Fruit fly (Drosophila melanogaster) whole organism, embryonic: Measurements from ENCODE around the gene Rpp14b.
A peak's percentile ranks its signal among the peaks of the same experiment; 100 is the strongest.

Experiments used
- Bgb ChIP-seq: fragments of 200-800 bp; sonication (Bioruptor generic); IDR thresholded peaks from 2 replicates; pipeline ENCODE4 v1.3.6; 2022; ENCODE audit warnings: missing biosample characterization, missing genetic modification characterization; ENCODE audit not compliant: partially characterized antibody
- CG11504 ChIP-seq: fragments of 200-800 bp; sonication (Bioruptor generic); optimal IDR thresholded peaks from 3 replicates; lab custom pipeline; 2019; ENCODE audit warnings: missing biosample characterization, mild to moderate bottlenecking, missing genetic modification characterization, moderate library complexity
- CG11560 ChIP-seq: fragments of 200-800 bp; sonication (Bioruptor generic); IDR thresholded peaks from 3 replicates; pipeline ENCODE4 v1.3.6; 2022; ENCODE audit warnings: missing biosample characterization, missing genetic modification characterization
- CG13894 ChIP-seq: fragments of 200-800 bp; sonication (Bioruptor generic); optimal IDR thresholded peaks from 3 replicates; lab custom pipeline; 2018; ENCODE audit warnings: missing biosample characterization, mild to moderate bottlenecking, missing genetic modification characterization, moderate library complexity
- CG14014 ChIP-seq: fragments of 200-800 bp; sonication (Bioruptor generic); IDR thresholded peaks from 2 replicates; pipeline ENCODE4 v1.3.6; 2022; ENCODE audit warnings: missing biosample characterization, missing genetic modification characterization
- CG18262 ChIP-seq: fragments of 200-800 bp; optimal IDR thresholded peaks from 3 replicates; lab custom pipeline; 2019; ENCODE audit warnings: missing biosample characterization, mild to moderate bottlenecking, missing genetic modification characterization, moderate library complexity
- CG2678 ChIP-seq: fragments of 200-800 bp; sonication (Bioruptor generic); optimal IDR thresholded peaks from 3 replicates; lab custom pipeline; 2019; ENCODE audit warnings: missing biosample characterization, mild to moderate bottlenecking, missing genetic modification characterization, moderate library complexity
- CG31441 ChIP-seq: fragments of 200-800 bp; sonication (Bioruptor generic); IDR thresholded peaks from 2 replicates; pipeline ENCODE4 v1.3.6; 2022; ENCODE audit warnings: missing biosample characterization, missing genetic modification characterization
- CG3163 ChIP-seq: fragments of 200-800 bp; sonication (Bioruptor generic); optimal IDR thresholded peaks from 3 replicates; lab custom pipeline; 2016; ENCODE audit warnings: missing biosample characterization, missing genetic modification characterization
- CG3995 ChIP-seq: fragments of 200-800 bp; sonication (Bioruptor generic); optimal IDR thresholded peaks from 3 replicates; lab custom pipeline; 2016; ENCODE audit warnings: missing biosample characterization, missing genetic modification characterization
- CG42726 ChIP-seq: fragments of 200-800 bp; sonication (Bioruptor generic); IDR thresholded peaks from 2 replicates; pipeline ENCODE4 v1.3.6; 2022; ENCODE audit warnings: missing biosample characterization, missing genetic modification characterization; ENCODE audit not compliant: partially characterized antibody
- CG6791 ChIP-seq: fragments of 200-800 bp; sonication (Bioruptor generic); IDR thresholded peaks from 3 replicates; pipeline ENCODE4 v1.3.6; 2022; ENCODE audit warnings: missing biosample characterization, missing genetic modification characterization; ENCODE audit not compliant: partially characterized antibody
- CG9215 ChIP-seq: fragments of 200-800 bp; sonication (Bioruptor generic); IDR thresholded peaks from 2 replicates; pipeline ENCODE4 v1.3.6; 2022; ENCODE audit warnings: missing biosample characterization, missing genetic modification characterization
- Deaf1 ChIP-seq: fragments of 200-800 bp; optimal IDR thresholded peaks from 3 replicates; lab custom pipeline; 2019; ENCODE audit warnings: missing biosample characterization, mild to moderate bottlenecking, missing genetic modification characterization, moderate library complexity
- Ets65A ChIP-seq: fragments of 200-800 bp; sonication (Bioruptor generic); peaks from one replicate; lab custom pipeline; 2016; ENCODE audit warnings: missing biosample characterization, missing genetic modification characterization
- HLH4C ChIP-seq: fragments of 200-800 bp; sonication (Bioruptor generic); IDR thresholded peaks from 3 replicates; pipeline ENCODE4 v1.3.6; 2022; ENCODE audit warnings: missing biosample characterization, missing genetic modification characterization; ENCODE audit not compliant: partially characterized antibody
- Hey ChIP-seq: fragments of 200-800 bp; sonication (Bioruptor generic); optimal IDR thresholded peaks from 3 replicates; lab custom pipeline; 2018; ENCODE audit warnings: missing biosample characterization, mild to moderate bottlenecking, missing genetic modification characterization
- Myb ChIP-seq: fragments of 200-800 bp; sonication (Bioruptor generic); optimal IDR thresholded peaks from 2 replicates; lab custom pipeline; 2016; ENCODE audit warnings: missing biosample characterization, missing genetic modification characterization
- NC2β ChIP-seq: fragments of 200-800 bp; sonication (Bioruptor generic); optimal IDR thresholded peaks from 2 replicates; lab custom pipeline; 2016; ENCODE audit warnings: missing biosample characterization, missing genetic modification characterization
- Pdp1 ChIP-seq, 2 experiments: fragments of 200-800 bp; sonication (Bioruptor generic); optimal IDR thresholded peaks; 3 replicates each; lab custom pipeline; 2016; ENCODE audit warnings: missing biosample characterization in 2 of 2, missing genetic modification characterization in 2 of 2, mild to moderate bottlenecking in 1 of 2, moderate library complexity in 1 of 2
- Rfx ChIP-seq: fragments of 200-800 bp; sonication (Bioruptor generic); IDR thresholded peaks from 2 replicates; pipeline ENCODE4 v1.3.6; 2022; ENCODE audit warnings: missing biosample characterization, missing genetic modification characterization
- Rx ChIP-seq: fragments of 200-800 bp; sonication (Bioruptor generic); IDR thresholded peaks from 2 replicates; pipeline ENCODE4 v1.3.6; 2022; ENCODE audit warnings: missing biosample characterization, missing genetic modification characterization
- Trl ChIP-seq, 3 experiments: fragments of >200 bp in 2 of 3; fragments of 200-800 bp in 1 of 3; sonication (Bioruptor generic) in 1 of 3; optimal IDR thresholded peaks; 2 replicates in 1 of 3; 3 replicates in 2 of 3; lab custom pipeline; 2016 to 2017; ENCODE audit warnings: missing biosample characterization in 1 of 3, missing genetic modification characterization in 1 of 3
- abd-A ChIP-seq: fragments of 200-800 bp; sonication (Bioruptor generic); optimal IDR thresholded peaks from 3 replicates; lab custom pipeline; 2019; ENCODE audit warnings: missing biosample characterization, mild to moderate bottlenecking, missing genetic modification characterization, moderate library complexity
- bsh ChIP-seq, 2 experiments: fragments of 200-800 bp; sonication (Bioruptor generic); optimal IDR thresholded peaks; 2 replicates each; lab custom pipeline; 2017 to 2018; ENCODE audit warnings: mild to moderate bottlenecking in 2 of 2, missing biosample characterization in 2 of 2, missing genetic modification characterization in 2 of 2, moderate library complexity in 1 of 2
- cg ChIP-seq: fragments of 200-800 bp; sonication (Bioruptor generic); optimal IDR thresholded peaks from 3 replicates; lab custom pipeline; 2019; ENCODE audit warnings: missing biosample characterization, mild to moderate bottlenecking, missing genetic modification characterization, moderate library complexity
- ci ChIP-seq: fragments of 200-800 bp; sonication (Bioruptor generic); IDR thresholded peaks from 3 replicates; pipeline ENCODE4 v1.3.6; 2022; ENCODE audit warnings: missing biosample characterization, missing genetic modification characterization
- crol ChIP-seq: fragments of 200-800 bp; sonication (Bioruptor generic); IDR thresholded peaks from 2 replicates; pipeline ENCODE4 v1.3.6; 2022; ENCODE audit warnings: missing biosample characterization, missing genetic modification characterization
- cwo ChIP-seq: fragments of 200-800 bp; sonication (Bioruptor generic); optimal IDR thresholded peaks from 3 replicates; lab custom pipeline; 2017; ENCODE audit warnings: missing biosample characterization, missing genetic modification characterization, mild to moderate bottlenecking, moderate library complexity, missing genetic modification reagents
- ewg ChIP-seq: fragments of 200-800 bp; sonication (Bioruptor generic); optimal IDR thresholded peaks from 3 replicates; lab custom pipeline; 2017; ENCODE audit warnings: mild to moderate bottlenecking, missing biosample characterization, missing genetic modification reagents, missing genetic modification characterization
- gcm2 ChIP-seq: fragments of 200-800 bp; sonication (Bioruptor generic); optimal IDR thresholded peaks from 2 replicates; lab custom pipeline; 2016; ENCODE audit warnings: missing biosample characterization, missing genetic modification characterization
- gem ChIP-seq: fragments of 200-800 bp; sonication (Bioruptor generic); optimal IDR thresholded peaks from 2 replicates; lab custom pipeline; 2019; ENCODE audit warnings: missing biosample characterization, mild to moderate bottlenecking, missing genetic modification characterization, moderate library complexity
- ind ChIP-seq: fragments of 200-800 bp; sonication (Bioruptor generic); optimal IDR thresholded peaks from 3 replicates; lab custom pipeline; 2016; ENCODE audit warnings: missing biosample characterization, missing genetic modification characterization
- mam ChIP-seq: fragments of 200-800 bp; sonication (Bioruptor generic); optimal IDR thresholded peaks from 3 replicates; lab custom pipeline; 2016; ENCODE audit warnings: missing biosample characterization, missing genetic modification characterization
- nom ChIP-seq: fragments of 200-800 bp; sonication (Bioruptor generic); optimal IDR thresholded peaks from 2 replicates; lab custom pipeline; 2017; ENCODE audit warnings: missing biosample characterization, missing genetic modification characterization, mild to moderate bottlenecking, moderate library complexity, missing genetic modification reagents
- odd ChIP-seq: fragments of 200-800 bp; sonication (Bioruptor generic); optimal IDR thresholded peaks from 2 replicates; lab custom pipeline; 2017; ENCODE audit warnings: missing biosample characterization, mild to moderate bottlenecking, missing genetic modification characterization
- pnt ChIP-seq: fragments of 200-800 bp; sonication (Bioruptor generic); optimal IDR thresholded peaks from 3 replicates; lab custom pipeline; 2016; ENCODE audit warnings: missing biosample characterization, missing genetic modification characterization
- scrt ChIP-seq: fragments of 200-800 bp; sonication (Bioruptor generic); optimal IDR thresholded peaks from 2 replicates; lab custom pipeline; 2018; ENCODE audit warnings: missing biosample characterization, mild to moderate bottlenecking, missing genetic modification characterization, moderate library complexity
- sd ChIP-seq: fragments of 200-800 bp; sonication (Bioruptor generic); optimal IDR thresholded peaks from 3 replicates; lab custom pipeline; 2018; ENCODE audit warnings: missing biosample characterization, mild to moderate bottlenecking, missing genetic modification characterization, moderate library complexity
- sens ChIP-seq: fragments of 200-800 bp; sonication (Bioruptor generic); peaks from one replicate; lab custom pipeline; 2016; ENCODE audit warnings: missing biosample characterization, missing genetic modification characterization
- tgo ChIP-seq: fragments of 200-800 bp; sonication (Bioruptor generic); IDR thresholded peaks from 3 replicates; pipeline ENCODE4 v1.3.6; 2022; ENCODE audit warnings: missing biosample characterization, missing genetic modification characterization
- unpg ChIP-seq: fragments of 200-800 bp; sonication (Bioruptor generic); optimal IDR thresholded peaks from 3 replicates; lab custom pipeline; 2018; ENCODE audit warnings: missing biosample characterization, mild to moderate bottlenecking, missing genetic modification characterization, moderate library complexity
- yki ChIP-seq: fragments of >200 bp; optimal IDR thresholded peaks from 3 replicates; lab custom pipeline; 2018
- z ChIP-seq: fragments of 200-800 bp; sonication (Bioruptor generic); IDR thresholded peaks from 3 replicates; pipeline ENCODE4 v1.3.6; 2022; ENCODE audit warnings: missing biosample characterization, missing genetic modification characterization
- zen2 ChIP-seq: fragments of 200-800 bp; sonication (Bioruptor generic); IDR thresholded peaks from 3 replicates; pipeline ENCODE4 v1.3.6; 2022; ENCODE audit warnings: missing biosample characterization, missing genetic modification characterization; ENCODE audit not compliant: partially characterized antibody

Rpp14b gene

dm6 chr3R:30083215-30083614 is 27.5 kb downstream of the Rpp14b start (continued):
- TF ChIP-seq tgo (GFP tag; lab: Robert Waterston, UW), result 0 out of 3 replicates have a peak, but pooled peaks have one; percentile 16
- no peak for TF ChIP-seq Rx (GFP tag; lab: Robert Waterston, UW)
- 0 out of 2 replicates have a peak, but pooled peaks have one; percentile 17 for TF ChIP-seq CG31441
- no peak for TF ChIP-seq CG14014 (GFP tag; lab: Robert Waterston, UW)
- 0 out of 2 replicates have a peak, but pooled peaks have one; percentile 15 for TF ChIP-seq Rfx
- peak; percentile 16 for TF ChIP-seq ind (GFP tag; lab: Kevin White, UChicago)
- TF ChIP-seq CG2678 (tag; lab: Kevin White, UChicago), result peak; percentile 35
- TF ChIP-seq bsh (GFP tag; optimal IDR thresholded peaks at IDR 0.05; lab: Kevin White, UChicago), result peak in 1 of 2 experiments; percentile 35
- TF ChIP-seq CG18262 (tag; lab: Kevin White, UChicago), result peak; percentile 6
- peak; percentile 83 for TF ChIP-seq sens
- no peak for TF ChIP-seq CG3995

dm6 chr3R:30084137-30084536 is 28.4 kb downstream of the Rpp14b start:
- TF ChIP-seq unpg (GFP tag; lab: Kevin White, UChicago) (no peak), gem (tag; lab: Kevin White, UChicago) (peak; percentile 4), NC2β (no peak), CG11504 (tag; lab: Kevin White, UChicago) (peak; percentile 9)

- TF ChIP-seq ci (GFP tag; lab: Robert Waterston, UW) (no peak), CG11560 (tag; lab: Robert Waterston, UW) (no peak), Pdp1 (GFP tag; optimal IDR thresholded peaks at IDR 0.05; lab: Kevin White, UChicago) (peak in 1 of 2 experiments; percentile 90), Trl (optimal IDR thresholded peaks at IDR 0.05; lab: Kevin White, UChicago) (peak; percentile 65 to 83), Trl (GFP tag; optimal IDR thresholded peaks at IDR 0.05; lab: Kevin White, UChicago) (no peak), Deaf1 (tag; lab: Kevin White, UChicago) (peak; percentile 31), odd (GFP tag; lab: Kevin White, UChicago) (no peak), CG13894 (tag; lab: Kevin White, UChicago) (peak; percentile 77), mam (GFP tag; lab: Kevin White, UChicago) (no peak), Myb (GFP tag; lab: Kevin White, UChicago) (no peak), Bgb (GFP tag; lab: Robert Waterston, UW) (peak; percentile 29; the same call in 1 of the 2 replicates), CG9215 (GFP tag; lab: Robert Waterston, UW) (no peak), Ets65A (GFP tag; lab: Kevin White, UChicago) (peak; percentile 43), HLH4C (GFP tag; lab: Robert Waterston, UW) (peak; percentile 27; the same call in 1 of the 3 replicates), scrt (peak; percentile 26), sd (tag; lab: Kevin White, UChicago) (peak; percentile 53), cwo (GFP tag; lab: Kevin White, UChicago) (peak; percentile 19), ewg (GFP tag; lab: Kevin White, UChicago) (peak; percentile 46), cg (peak; percentile 12), pnt (GFP tag; lab: Kevin White, UChicago) (no peak), CG3163 (GFP tag; lab: Kevin White, UChicago) (peak; percentile 74), crol (GFP tag; lab: Robert Waterston, UW) (peak; percentile 72), Rfx (0 out of 2 replicates have a peak, but pooled peaks have one; percentile 19), abd-A (tag; lab: Kevin White, UChicago) (peak; percentile 8), CG42726 (no peak), Hey (tag; lab: Kevin White, UChicago) (peak; percentile 75), CG6791 (GFP tag; lab: Robert Waterston, UW) (0 out of 3 replicates have a peak, but pooled peaks have one; percentile 40), gcm2 (GFP tag; lab: Kevin White, UChicago) (no peak), nom (GFP tag; lab: Kevin White, UChicago) (peak; percentile 32), z (peak; percentile 90), zen2 (GFP tag; lab: Robert Waterston, UW) (0 out of 3 replicates have a peak, but pooled peaks have one; percentile 50), yki (lab: Kevin White, UChicago) (peak; percentile 29)
These were observed 34.7 kb downstream of the Rpp14b start for dm6 chr3R:30090261-30091006.
